Fruit fly (Drosophila melanogaster) whole organism, embryonic: ENCODE results near the gene CG42758.
A peak's percentile ranks its signal among the peaks of the same experiment; 100 is the strongest.

Experiments
- Abd-B ChIP-seq: fragments of 200-800 bp; sonication (Bioruptor generic); optimal IDR thresholded peaks from 2 replicates; lab custom pipeline; 2018; ENCODE audit warnings: missing biosample characterization, mild to moderate bottlenecking, missing genetic modification characterization, moderate library complexity
- Atf3 ChIP-seq: fragments of 200-800 bp; sonication (Bioruptor generic); optimal IDR thresholded peaks from 3 replicates; lab custom pipeline; 2016; ENCODE audit warnings: missing biosample characterization, missing genetic modification characterization
- Awh ChIP-seq: fragments of 200-800 bp; sonication (Bioruptor generic); IDR thresholded peaks from 2 replicates; pipeline ENCODE4, ENCODE4 v1.3.6; 2022; ENCODE audit warnings: missing biosample characterization, missing genetic modification characterization
- Blimp-1 ChIP-seq: fragments of 200-800 bp; sonication (Bioruptor generic); optimal IDR thresholded peaks from 3 replicates; lab custom pipeline; 2018; ENCODE audit warnings: missing biosample characterization, missing genetic modification characterization, mild to moderate bottlenecking, moderate library complexity, missing genetic modification reagents
- CG10979 ChIP-seq: fragments of 200-800 bp; sonication (Bioruptor generic); optimal IDR thresholded peaks from 2 replicates; lab custom pipeline; 2018; ENCODE audit warnings: missing biosample characterization, mild to moderate bottlenecking, missing genetic modification characterization, moderate library complexity
- CG11504 ChIP-seq: fragments of 200-800 bp; sonication (Bioruptor generic); optimal IDR thresholded peaks from 3 replicates; lab custom pipeline; 2019; ENCODE audit warnings: missing biosample characterization, mild to moderate bottlenecking, missing genetic modification characterization, moderate library complexity
- CG12391 ChIP-seq: fragments of 200-800 bp; sonication (Bioruptor generic); optimal IDR thresholded peaks from 3 replicates; lab custom pipeline; 2018; ENCODE audit warnings: missing biosample characterization, mild to moderate bottlenecking, missing genetic modification characterization, moderate library complexity
- CG12769 ChIP-seq: fragments of 200-800 bp; sonication (Bioruptor generic); optimal IDR thresholded peaks from 2 replicates; lab custom pipeline; 2019; ENCODE audit warnings: missing biosample characterization, mild to moderate bottlenecking, missing genetic modification characterization, moderate library complexity
- CG17568 ChIP-seq: fragments of 200-800 bp; sonication (Bioruptor generic); optimal IDR thresholded peaks from 2 replicates; lab custom pipeline; 2018; ENCODE audit warnings: missing biosample characterization, mild to moderate bottlenecking, missing genetic modification characterization, moderate library complexity
- CG17829 ChIP-seq: fragments of 200-800 bp; optimal IDR thresholded peaks from 2 replicates; lab custom pipeline; 2019; ENCODE audit warnings: missing biosample characterization, mild to moderate bottlenecking, missing genetic modification characterization, moderate library complexity
- CG1792 ChIP-seq: fragments of 200-800 bp; sonication (Bioruptor generic); optimal IDR thresholded peaks from 2 replicates; lab custom pipeline; 2016; ENCODE audit warnings: missing biosample characterization, missing genetic modification characterization
- CG2712 ChIP-seq: fragments of 200-800 bp; optimal IDR thresholded peaks from 3 replicates; lab custom pipeline; 2019; ENCODE audit warnings: missing biosample characterization, mild to moderate bottlenecking, missing genetic modification characterization, moderate library complexity
- CG30020 ChIP-seq: fragments of 200-800 bp; optimal IDR thresholded peaks from 2 replicates; lab custom pipeline; 2019; ENCODE audit warnings: missing biosample characterization, mild to moderate bottlenecking, missing genetic modification characterization, moderate library complexity
- CG31388 ChIP-seq: fragments of 200-800 bp; sonication (Bioruptor generic); optimal IDR thresholded peaks from 2 replicates; lab custom pipeline; 2016; ENCODE audit warnings: missing biosample characterization, missing genetic modification characterization
- CG31441 ChIP-seq: fragments of 200-800 bp; sonication (Bioruptor generic); IDR thresholded peaks from 2 replicates; pipeline ENCODE4 v1.3.6; 2022; ENCODE audit warnings: missing biosample characterization, missing genetic modification characterization
- CG3281 ChIP-seq: fragments of 200-800 bp; sonication (Bioruptor generic); optimal IDR thresholded peaks from 3 replicates; lab custom pipeline; 2017; ENCODE audit warnings: missing biosample characterization, mild to moderate bottlenecking, missing genetic modification characterization
- CG34224 ChIP-seq: fragments of 200-800 bp; sonication (Bioruptor generic); IDR thresholded peaks from 3 replicates; pipeline ENCODE4 v1.3.6; 2022; ENCODE audit warnings: missing biosample characterization, missing genetic modification characterization; ENCODE audit not compliant: partially characterized antibody
- CG6254 ChIP-seq: fragments of 200-800 bp; sonication (Bioruptor generic); optimal IDR thresholded peaks from 3 replicates; lab custom pipeline; 2017; ENCODE audit warnings: mild to moderate bottlenecking, missing biosample characterization, missing genetic modification reagents, missing genetic modification characterization
- CG6272 ChIP-seq: fragments of 200-800 bp; sonication (Bioruptor generic); IDR thresholded peaks from 2 replicates; pipeline ENCODE4 v1.3.6; 2022; ENCODE audit warnings: missing biosample characterization, missing genetic modification characterization
- Dip3 ChIP-seq: fragments of 200-800 bp; sonication (Bioruptor generic); optimal IDR thresholded peaks from 3 replicates; lab custom pipeline; 2016; ENCODE audit warnings: missing biosample characterization, missing genetic modification characterization
- Ets65A ChIP-seq: fragments of 200-800 bp; sonication (Bioruptor generic); peaks from one replicate; lab custom pipeline; 2016; ENCODE audit warnings: missing biosample characterization, missing genetic modification characterization
- HLH3B ChIP-seq: fragments of 200-800 bp; sonication (Bioruptor generic); IDR thresholded peaks from 2 replicates; pipeline ENCODE4 v1.3.6; 2022; ENCODE audit warnings: missing biosample characterization, missing genetic modification characterization
- Hey ChIP-seq: fragments of 200-800 bp; sonication (Bioruptor generic); optimal IDR thresholded peaks from 3 replicates; lab custom pipeline; 2018; ENCODE audit warnings: missing biosample characterization, mild to moderate bottlenecking, missing genetic modification characterization
- NK7.1 ChIP-seq: fragments of 200-800 bp; sonication (Bioruptor generic); optimal IDR thresholded peaks from 3 replicates; lab custom pipeline; 2016; ENCODE audit warnings: missing biosample characterization, missing genetic modification characterization
- Neu2 ChIP-seq: fragments of 200-800 bp; sonication (Bioruptor generic); optimal IDR thresholded peaks from 3 replicates; lab custom pipeline; 2016; ENCODE audit warnings: missing biosample characterization, missing genetic modification characterization, borderline replicate concordance
- Oli ChIP-seq: fragments of 200-800 bp; sonication (Bioruptor generic); optimal IDR thresholded peaks from 2 replicates; lab custom pipeline; 2018; ENCODE audit warnings: missing biosample characterization, mild to moderate bottlenecking, missing genetic modification characterization, moderate library complexity
- PHDP ChIP-seq: fragments of 200-800 bp; sonication (Bioruptor generic); optimal IDR thresholded peaks from 3 replicates; lab custom pipeline; 2018; ENCODE audit warnings: missing biosample characterization, mild to moderate bottlenecking, missing genetic modification characterization, moderate library complexity
- Ravus ChIP-seq: fragments of 200-800 bp; sonication (Bioruptor generic); IDR thresholded peaks from 2 replicates; pipeline ENCODE4 v1.3.6; 2022; ENCODE audit warnings: missing biosample characterization, missing genetic modification characterization
- Scr ChIP-seq: fragments of 200-800 bp; sonication (Bioruptor generic); IDR thresholded peaks from 2 replicates; pipeline ENCODE4 v1.3.6; 2022; ENCODE audit warnings: missing biosample characterization, missing genetic modification characterization; ENCODE audit not compliant: partially characterized antibody
- Six4 ChIP-seq: fragments of 200-800 bp; sonication (Bioruptor generic); optimal IDR thresholded peaks from 2 replicates; lab custom pipeline; 2016; ENCODE audit warnings: missing biosample characterization, missing genetic modification characterization
- al ChIP-seq: fragments of 200-800 bp; sonication (Bioruptor generic); IDR thresholded peaks from 2 replicates; pipeline ENCODE4 v1.3.6; 2022; ENCODE audit warnings: missing biosample characterization, missing genetic modification characterization
- ara ChIP-seq: fragments of 200-800 bp; sonication (Bioruptor generic); IDR thresholded peaks from 2 replicates; pipeline ENCODE4 v1.3.6; 2022; ENCODE audit warnings: missing biosample characterization, missing genetic modification characterization
- crc ChIP-seq: fragments of 200-800 bp; sonication (Bioruptor generic); optimal IDR thresholded peaks from 2 replicates; lab custom pipeline; 2016; ENCODE audit warnings: missing biosample characterization, missing genetic modification characterization
- danr ChIP-seq: fragments of 200-800 bp; sonication (Bioruptor generic); IDR thresholded peaks from 2 replicates; pipeline ENCODE4 v1.3.6; 2022; ENCODE audit warnings: missing biosample characterization, missing genetic modification characterization
- ewg ChIP-seq: fragments of 200-800 bp; sonication (Bioruptor generic); optimal IDR thresholded peaks from 3 replicates; lab custom pipeline; 2017; ENCODE audit warnings: mild to moderate bottlenecking, missing biosample characterization, missing genetic modification reagents, missing genetic modification characterization
- fd96Cb ChIP-seq: fragments of 200-800 bp; sonication (Bioruptor generic); optimal IDR thresholded peaks from 2 replicates; lab custom pipeline; 2018; ENCODE audit warnings: missing biosample characterization, mild to moderate bottlenecking, missing genetic modification characterization, moderate library complexity
- gce ChIP-seq: fragments of 200-800 bp; sonication (Bioruptor generic); IDR thresholded peaks from 3 replicates; pipeline ENCODE4 v1.3.6; 2022; ENCODE audit warnings: missing biosample characterization, missing genetic modification characterization
- gcm ChIP-seq: fragments of 200-800 bp; sonication (Bioruptor generic); optimal IDR thresholded peaks from 2 replicates; lab custom pipeline; 2019; ENCODE audit warnings: missing biosample characterization, mild to moderate bottlenecking, missing genetic modification characterization, moderate library complexity
- hkb ChIP-seq, 2 experiments: fragments of 200-800 bp in 1 of 2; fragments of >200 bp in 1 of 2; sonication (Bioruptor generic) in 1 of 2; IDR thresholded peaks in 1 of 2; optimal IDR thresholded peaks in 1 of 2; 2 replicates each; pipeline versions ENCODE4 v1.3.6 to Lab custom; 2017 to 2022; ENCODE audit warnings: missing biosample characterization in 1 of 2, missing genetic modification characterization in 1 of 2
- ind ChIP-seq: fragments of 200-800 bp; sonication (Bioruptor generic); optimal IDR thresholded peaks from 3 replicates; lab custom pipeline; 2016; ENCODE audit warnings: missing biosample characterization, missing genetic modification characterization
- jumu ChIP-seq: fragments of 200-800 bp; sonication (Bioruptor generic); optimal IDR thresholded peaks from 3 replicates; lab custom pipeline; 2016; ENCODE audit warnings: missing biosample characterization, missing genetic modification characterization
- lab ChIP-seq: fragments of 200-800 bp; sonication (Bioruptor generic); optimal IDR thresholded peaks from 3 replicates; lab custom pipeline; 2017; ENCODE audit warnings: missing biosample characterization, missing genetic modification characterization, mild to moderate bottlenecking, moderate library complexity, missing genetic modification reagents
- lmd ChIP-seq: fragments of 200-800 bp; sonication (Bioruptor generic); IDR thresholded peaks from 2 replicates; pipeline ENCODE4 v1.3.6; 2022; ENCODE audit warnings: missing biosample characterization, missing genetic modification characterization
- luna ChIP-seq: fragments of 200-800 bp; sonication (Bioruptor generic); optimal IDR thresholded peaks from 2 replicates; lab custom pipeline; 2016; ENCODE audit warnings: missing biosample characterization, missing genetic modification characterization
- mam ChIP-seq: fragments of 200-800 bp; sonication (Bioruptor generic); optimal IDR thresholded peaks from 3 replicates; lab custom pipeline; 2016; ENCODE audit warnings: missing biosample characterization, missing genetic modification characterization
- pzg ChIP-seq: fragments of 200-800 bp; sonication (Bioruptor generic); optimal IDR thresholded peaks from 3 replicates; lab custom pipeline; 2018; ENCODE audit warnings: missing biosample characterization, mild to moderate bottlenecking, missing genetic modification characterization, moderate library complexity
- row ChIP-seq: fragments of 200-800 bp; sonication (Bioruptor generic); IDR thresholded peaks from 3 replicates; pipeline ENCODE4 v1.3.6; 2022; ENCODE audit warnings: missing biosample characterization, missing genetic modification characterization
- tna ChIP-seq: fragments of 200-800 bp; sonication (Bioruptor generic); IDR thresholded peaks from 2 replicates; pipeline ENCODE4 v1.3.6; 2022; ENCODE audit warnings: missing biosample characterization, missing genetic modification characterization; ENCODE audit not compliant: partially characterized antibody
- tx ChIP-seq: fragments of 200-800 bp; sonication (Bioruptor generic); optimal IDR thresholded peaks from 2 replicates; lab custom pipeline; 2016; ENCODE audit warnings: missing biosample characterization, missing genetic modification characterization
- unpg ChIP-seq: fragments of 200-800 bp; sonication (Bioruptor generic); optimal IDR thresholded peaks from 3 replicates; lab custom pipeline; 2018; ENCODE audit warnings: missing biosample characterization, mild to moderate bottlenecking, missing genetic modification characterization, moderate library complexity

The CG42758 gene

dm6 chr3L:14574649-14575048, 7.4 kb downstream of the CG42758 start (continued):
- peak; percentile 27 for TF ChIP-seq CG12391 (tag; lab: Kevin White, UChicago)
- no peak for TF ChIP-seq Blimp-1
- no peak for TF ChIP-seq PHDP (tag; lab: Kevin White, UChicago)
- TF ChIP-seq lmd (GFP tag; lab: Robert Waterston, UW), result no peak; the same call in 1 of the 2 replicates
- no peak for TF ChIP-seq Ravus
- TF ChIP-seq Atf3, result no peak
- peak; percentile 22 for TF ChIP-seq CG17829 (tag; lab: Kevin White, UChicago)
- peak; percentile 63 for TF ChIP-seq row (GFP tag; lab: Robert Waterston, UW)
- no peak for TF ChIP-seq ara (GFP tag; lab: Robert Waterston, UW)
- no peak for TF ChIP-seq CG34224 (GFP tag; lab: Robert Waterston, UW)
- TF ChIP-seq Scr (GFP tag; lab: Robert Waterston, UW), result no peak
- no peak for TF ChIP-seq Neu2 (GFP tag; lab: Kevin White, UChicago)
- TF ChIP-seq CG31388, result no peak
- no peak for TF ChIP-seq gcm (GFP tag; lab: Kevin White, UChicago)
- no peak for TF ChIP-seq CG1792 (GFP tag; lab: Kevin White, UChicago)
- no peak for TF ChIP-seq CG17568 (GFP tag; lab: Kevin White, UChicago)
- no peak for TF ChIP-seq Hey
- TF ChIP-seq gce, result 0 out of 3 replicates have a peak, but pooled peaks have one; percentile 17
- no peak for TF ChIP-seq CG30020 (tag; lab: Kevin White, UChicago)
- peak; percentile 10 for TF ChIP-seq Oli (tag; lab: Kevin White, UChicago)
- TF ChIP-seq al (GFP tag; lab: Robert Waterston, UW), result no peak
- peak; percentile 4 for TF ChIP-seq unpg (GFP tag; lab: Kevin White, UChicago)
- TF ChIP-seq CG12769, result no peak
- TF ChIP-seq tx (GFP tag; lab: Kevin White, UChicago), result no peak
- TF ChIP-seq luna (GFP tag; lab: Kevin White, UChicago), result no peak
- 0 out of 2 replicates have a peak, but pooled peaks have one; percentile 29 for TF ChIP-seq Awh (GFP tag; lab: Robert Waterston, UW)
- TF ChIP-seq tna (GFP tag; lab: Robert Waterston, UW), result no peak
- no peak for TF ChIP-seq pzg
- no peak for TF ChIP-seq crc (GFP tag; lab: Kevin White, UChicago)
- peak; percentile 4 for TF ChIP-seq ind
- no peak for TF ChIP-seq hkb (optimal IDR thresholded peaks at IDR 0.05; lab: Kevin White, UChicago)
- peak; percentile 50 for TF ChIP-seq hkb (GFP tag; IDR thresholded peaks at IDR 0.05; lab: Robert Waterston, UW)
- TF ChIP-seq NK7.1 (GFP tag; lab: Kevin White, UChicago), result no peak
- TF ChIP-seq CG11504 (tag; lab: Kevin White, UChicago), result peak; percentile 65
- no peak for TF ChIP-seq ewg (GFP tag; lab: Kevin White, UChicago)
- TF ChIP-seq CG3281 (GFP tag; lab: Kevin White, UChicago), result no peak
- 0 out of 2 replicates have a peak, but pooled peaks have one; percentile 35 for TF ChIP-seq danr (GFP tag; lab: Robert Waterston, UW)
- peak; percentile 40 for TF ChIP-seq lab
- no peak for TF ChIP-seq Six4 (GFP tag; lab: Kevin White, UChicago)
- peak; percentile 29 for TF ChIP-seq fd96Cb (tag; lab: Kevin White, UChicago)
- TF ChIP-seq CG10979 (tag; lab: Kevin White, UChicago), result peak; percentile 28
- no peak for TF ChIP-seq Dip3 (GFP tag; lab: Kevin White, UChicago)
- no peak for TF ChIP-seq Abd-B (GFP tag; lab: Kevin White, UChicago)
- TF ChIP-seq CG2712 (tag; lab: Kevin White, UChicago), result peak; percentile 55
- no peak for TF ChIP-seq CG6254 (GFP tag; lab: Kevin White, UChicago)
- peak; percentile 42; the same call in 1 of the 2 replicates for TF ChIP-seq CG31441 (GFP tag; lab: Robert Waterston, UW)
- TF ChIP-seq mam (GFP tag; lab: Kevin White, UChicago), result no peak
- peak; percentile 45; the same call in 1 of the 2 replicates for TF ChIP-seq HLH3B (GFP tag; lab: Robert Waterston, UW)
- TF ChIP-seq CG6272 (GFP tag; lab: Robert Waterston, UW), result no peak
- TF ChIP-seq jumu, result no peak
- TF ChIP-seq Ets65A (GFP tag; lab: Kevin White, UChicago), result peak; percentile 90
